Worm (Caenorhabditis elegans): ENCODE measurements around the gene his-38.

Gene his-38

DNA sequence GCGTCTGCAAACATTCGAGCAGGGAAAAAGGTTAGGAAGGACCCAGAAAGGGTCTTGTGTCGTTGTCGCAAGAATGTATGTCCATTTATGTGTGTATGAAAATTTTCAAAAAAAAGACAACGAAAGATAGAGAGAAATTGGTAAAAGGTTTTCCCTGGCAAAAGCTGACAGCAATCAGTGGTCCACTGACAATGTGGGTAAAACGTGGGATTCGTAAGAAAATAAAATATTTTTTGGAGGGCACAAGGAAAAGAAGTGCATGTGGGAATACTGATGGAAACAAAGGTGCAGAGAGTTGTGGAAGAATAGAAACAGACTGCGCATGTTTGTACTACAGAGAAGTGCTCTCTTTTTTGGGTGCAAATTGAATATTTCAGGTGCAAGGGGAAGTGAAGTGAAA lies 26.5 kb downstream of the his-38 start:
- TF ChIP-seq T26A5.8 (tag; optimal IDR thresholded peaks at IDR 0.05): no peak
- TF ChIP-seq mel-28 (tag; optimal IDR thresholded peaks at IDR 0.05; ENCODE audit: borderline replicate concordance): no peak
- TF ChIP-seq nfya-1 (tag; optimal IDR thresholded peaks at IDR 0.05; ENCODE audit: borderline replicate concordance, insufficient read depth): no peak
- no peak for TF ChIP-seq cebp-2 (GFP tag; IDR thresholded peaks at IDR 0.05)
- TF ChIP-seq ztf-3 (GFP tag; optimal IDR thresholded peaks at IDR 0.05): no peak
- TF ChIP-seq ztf-26 (tag; optimal IDR thresholded peaks at IDR 0.05): no peak
- no peak for TF ChIP-seq madf-3 (GFP tag; IDR thresholded peaks at IDR 0.05)
- TF ChIP-seq C06A6.2 (GFP tag; conservative IDR thresholded peaks at IDR 0.05): no peak
- TF ChIP-seq B0336.3 (GFP tag; IDR thresholded peaks at IDR 0.05): no peak
- no peak for TF ChIP-seq sdz-38 (tag; optimal IDR thresholded peaks at IDR 0.05)

DNA sequence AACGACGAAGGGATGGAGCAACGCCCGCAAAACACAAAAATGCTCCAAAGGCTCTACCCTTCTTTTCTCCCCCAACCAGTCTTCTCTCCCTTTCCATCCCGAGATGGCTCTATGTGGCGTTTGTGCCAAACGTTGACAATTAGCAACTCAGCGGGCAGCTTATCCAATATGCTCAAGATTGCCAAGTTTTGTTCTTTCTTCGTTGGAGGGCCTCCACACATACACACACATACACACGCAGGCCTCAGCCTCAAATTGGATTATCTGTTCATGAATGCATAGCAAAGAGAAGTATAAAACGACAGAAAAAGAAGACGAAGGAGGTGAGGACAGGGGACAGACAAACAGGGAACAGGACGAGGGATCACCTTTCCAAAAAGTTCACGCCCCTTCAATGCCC lies 28.3 kb downstream of the his-38 start:
- TF ChIP-seq ceh-100 (GFP tag; IDR thresholded peaks at IDR 0.05) (no peak), zfh-2 (GFP tag; conservative IDR thresholded peaks at IDR 0.05) (peak; percentile 52), F49E8.2 (tag; optimal IDR thresholded peaks at IDR 0.05; ENCODE audit: insufficient read depth) (no peak), K12H6.12 (tag; optimal IDR thresholded peaks at IDR 0.05) (peak; percentile 3)

DNA sequence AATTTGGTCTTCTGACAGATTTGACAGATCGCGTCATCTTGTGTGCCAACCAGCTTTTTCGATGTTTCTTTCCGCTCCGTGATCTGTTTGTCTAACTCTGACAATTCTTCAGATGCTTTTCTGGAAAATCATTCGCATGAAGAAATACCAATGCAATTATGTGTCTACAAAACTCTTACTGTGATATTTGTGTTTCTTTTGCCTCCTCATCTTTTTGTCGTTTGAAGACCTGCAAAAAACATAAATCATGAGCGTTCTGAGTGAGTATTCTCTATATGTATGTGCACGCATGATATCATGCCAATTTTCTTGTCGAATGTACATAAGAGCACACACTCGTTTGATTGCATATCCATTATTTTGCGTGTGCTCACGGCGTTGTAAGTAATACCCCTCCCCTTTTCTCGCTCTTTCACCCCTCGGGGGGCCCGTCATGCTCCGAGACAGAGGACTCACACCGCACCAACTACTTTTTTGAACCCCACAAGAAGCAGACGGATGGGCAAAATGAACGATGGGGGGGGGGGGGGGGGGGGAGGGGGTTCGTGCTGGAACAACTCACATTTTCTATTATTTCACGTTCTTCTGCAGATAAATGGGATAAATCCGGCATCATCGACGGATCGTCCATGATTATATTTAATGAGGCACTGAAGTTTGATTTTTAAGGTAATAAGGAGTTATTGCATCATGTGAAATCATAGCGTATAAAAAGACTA lies 29.8 kb downstream of the his-38 start, which contains the start of gene unc-10:
Gene unc-10 (minus strand): TSS at position 652 of the 719 bp plus-strand sequence.
- TF ChIP-seq pbrm-1 (GFP tag; IDR thresholded peaks at IDR 0.05) (no peak), egrh-3 (GFP tag; IDR thresholded peaks at IDR 0.05) (peak; percentile 40; the same call in 1 of the 2 replicates), snpc-4 (GFP tag; optimal IDR thresholded peaks at IDR 0.05) (no peak), snpc-4 (tag; optimal IDR thresholded peaks at IDR 0.05) (no peak), zfh-2 (GFP tag; conservative IDR thresholded peaks at IDR 0.05) (peak; percentile 71)

DNA sequence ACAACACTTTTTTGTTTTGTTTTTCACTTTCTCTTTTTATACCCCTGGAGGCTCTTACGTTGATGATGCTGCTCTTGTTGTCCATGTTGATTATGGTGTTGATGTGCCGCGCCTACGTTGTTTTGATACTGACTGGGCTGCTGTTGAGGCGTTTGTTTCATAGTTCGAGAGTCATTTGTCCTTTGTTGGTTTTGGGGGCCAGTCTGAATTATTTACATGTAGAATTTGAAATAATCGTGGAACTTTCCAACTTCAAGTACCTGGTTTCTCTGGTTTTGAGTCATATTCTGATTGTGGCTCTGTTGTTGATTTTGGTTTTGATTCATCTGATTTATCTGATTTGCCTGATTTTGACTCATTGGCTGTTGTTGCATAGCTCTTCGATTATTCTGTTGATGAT lies 31.6 kb downstream of the his-38 start:
- TF ChIP-seq ztf-22 (GFP tag; optimal IDR thresholded peaks at IDR 0.05) (no peak), mes-4 (tag; optimal IDR thresholded peaks at IDR 0.05) (no peak), attf-6 (GFP tag; IDR thresholded peaks at IDR 0.05) (no peak), cebp-2 (GFP tag; IDR thresholded peaks at IDR 0.05) (no peak), Y95B8A.8 (GFP tag; IDR thresholded peaks at IDR 0.05) (no peak), hsf-1 (GFP tag; IDR thresholded peaks at IDR 0.05) (no peak), T07F8.4 (tag; optimal IDR thresholded peaks at IDR 0.05) (no peak), lin-40 (tag; optimal IDR thresholded peaks at IDR 0.05) (no peak), egrh-3 (GFP tag; IDR thresholded peaks at IDR 0.05) (no peak), let-607 (tag; optimal IDR thresholded peaks at IDR 0.05) (no peak), lsy-27 (tag; optimal IDR thresholded peaks at IDR 0.05; ENCODE audit: borderline replicate concordance, insufficient read depth) (no peak)

DNA sequence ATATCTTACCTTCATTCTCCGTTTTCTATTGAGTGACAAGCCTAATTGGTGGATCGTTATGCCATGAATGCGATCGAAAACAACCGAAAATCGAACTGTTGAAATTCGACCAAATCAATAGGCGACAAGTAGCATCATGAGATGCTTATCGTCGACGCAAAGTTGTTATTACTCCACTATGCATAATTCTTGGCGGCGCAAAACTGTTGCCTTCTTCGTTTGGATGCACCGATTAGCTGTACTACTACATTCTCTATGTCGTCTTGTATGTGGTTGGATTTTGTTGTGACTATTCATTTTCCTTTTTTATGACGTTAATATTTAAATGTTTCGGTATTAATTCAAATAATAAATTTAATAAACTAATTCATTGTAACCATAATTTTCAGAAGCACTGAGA lies 37.7 kb downstream of the his-38 start, which contains the start of gene F46H5.11:
Gene F46H5.11 (minus strand): TSS at position 101 of the 400 bp plus-strand sequence.
- TF ChIP-seq madf-6 (GFP tag; IDR thresholded peaks at IDR 0.05): no peak
- no peak for TF ChIP-seq B0336.3 (GFP tag; IDR thresholded peaks at IDR 0.05)
- no peak for TF ChIP-seq F57C9.4 (tag; optimal IDR thresholded peaks at IDR 0.05)
- TF ChIP-seq madf-8 (GFP tag; conservative IDR thresholded peaks at IDR 0.05): no peak
- TF ChIP-seq lin-26 (GFP tag; IDR thresholded peaks at IDR 0.05): no peak
- no peak for TF ChIP-seq ztf-26 (tag; optimal IDR thresholded peaks at IDR 0.05)
- TF ChIP-seq B0261.1 (tag; optimal IDR thresholded peaks at IDR 0.05): no peak
- no peak for TF ChIP-seq F10E7.11 (tag; optimal IDR thresholded peaks at IDR 0.05)
- TF ChIP-seq Y56A3A.18 (GFP tag; IDR thresholded peaks at IDR 0.05): no peak
- no peak for TF ChIP-seq ztf-3 (GFP tag; optimal IDR thresholded peaks at IDR 0.05)
- TF ChIP-seq ceh-79 (tag; optimal IDR thresholded peaks at IDR 0.05): no peak
- no peak for TF ChIP-seq rcor-1 (GFP tag; IDR thresholded peaks at IDR 0.05)
